Worm (Caenorhabditis elegans) whole organism, midembryonic: ENCODE measurements around the gene cyp-13A5.

ENCODE experiments used
- T22C8.4 ChIP-seq: fragments of 200-800 bp; sonication (Bioruptor generic); IDR thresholded peaks from 2 replicates; pipeline ENCODE4 v1.3.6; 2022; ENCODE audit warnings: missing genetic modification characterization, missing compliant biosample characterization
- cog-1 ChIP-seq: sonication (generic microtip); optimal IDR thresholded peaks from 2 replicates; lab custom pipeline; 2016; ENCODE audit warnings: missing genetic modification characterization, missing compliant biosample characterization
- flt-1 ChIP-seq: fragments of 200-800 bp; sonication (Bioruptor generic); IDR thresholded peaks from 2 replicates; pipeline ENCODE4 v1.3.6; 2022; ENCODE audit warnings: missing genetic modification characterization, missing compliant biosample characterization
- klf-2 ChIP-seq: fragments of 200-800 bp; sonication (Bioruptor generic); conservative IDR thresholded peaks from 2 replicates; pipeline ENCODE4 v1.3.6; 2022; ENCODE audit warnings: missing genetic modification reagents, missing genetic modification characterization, missing compliant biosample characterization
- med-1 ChIP-seq: sonication (generic microtip); optimal IDR thresholded peaks from 2 replicates; lab custom pipeline; 2017; ENCODE audit warnings: missing genetic modification characterization, mild to moderate bottlenecking, missing compliant biosample characterization, antibody characterized with exemption, missing genetic modification reagents; ENCODE audit not compliant: insufficient read depth
- ref-1 ChIP-seq: fragments of 200-800 bp; sonication (Bioruptor generic); conservative IDR thresholded peaks from 2 replicates; pipeline ENCODE4 v1.3.6; 2022; ENCODE audit warnings: missing genetic modification reagents, missing genetic modification characterization, missing compliant biosample characterization
- tab-1 ChIP-seq: fragments of 200-800 bp; sonication (Bioruptor generic); IDR thresholded peaks from 2 replicates; pipeline ENCODE4 v1.3.6; 2022; ENCODE audit warnings: missing genetic modification characterization, missing compliant biosample characterization
- ztf-23 ChIP-seq: fragments of 200-800 bp; sonication (Bioruptor generic); IDR thresholded peaks from 2 replicates; pipeline ENCODE4 v1.3.6; 2022; ENCODE audit warnings: missing genetic modification reagents, missing genetic modification characterization, missing compliant biosample characterization
- ztf-29 ChIP-seq: fragments of 200-800 bp; sonication (Bioruptor generic); IDR thresholded peaks from 2 replicates; pipeline ENCODE4 v1.3.6; 2022; ENCODE audit warnings: missing genetic modification reagents, missing genetic modification characterization, missing compliant biosample characterization

The cyp-13A5 gene

DNA sequence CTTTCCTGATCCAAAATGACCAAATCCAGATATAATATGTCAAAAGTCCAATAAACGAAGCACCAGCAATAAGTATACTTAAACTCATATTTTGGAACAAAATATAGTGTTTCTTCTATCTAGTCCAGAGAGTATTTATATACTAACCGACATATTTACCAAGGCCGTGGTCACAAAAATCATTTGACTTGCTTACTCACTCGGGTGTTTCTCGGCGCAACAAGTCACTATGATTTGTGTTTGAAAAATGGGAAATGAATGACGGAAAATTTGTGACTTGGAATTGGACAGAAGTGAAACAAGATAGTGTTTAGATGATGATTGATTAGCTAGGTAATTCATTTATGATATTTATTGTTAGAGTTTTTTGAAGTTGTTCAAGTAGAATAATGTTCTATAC is at the start of gene cyp-13A5:
TSS of gene cyp-13A5 (minus strand) at position 112 of the 400 bp plus-strand sequence.
- TF ChIP-seq klf-2 (GFP tag; lab: Robert Waterston, UW) (no peak), ref-1 (no peak), ztf-29 (GFP tag; lab: Robert Waterston, UW) (no peak), ztf-23 (no peak), cog-1 (tag; lab: Kevin White, UChicago) (no peak), tab-1 (no peak), T22C8.4 (GFP tag; lab: Robert Waterston, UW) (no peak), med-1 (GFP tag; lab: Kevin White, UChicago) (no peak), flt-1 (GFP tag; lab: Robert Waterston, UW) (no peak)

DNA sequence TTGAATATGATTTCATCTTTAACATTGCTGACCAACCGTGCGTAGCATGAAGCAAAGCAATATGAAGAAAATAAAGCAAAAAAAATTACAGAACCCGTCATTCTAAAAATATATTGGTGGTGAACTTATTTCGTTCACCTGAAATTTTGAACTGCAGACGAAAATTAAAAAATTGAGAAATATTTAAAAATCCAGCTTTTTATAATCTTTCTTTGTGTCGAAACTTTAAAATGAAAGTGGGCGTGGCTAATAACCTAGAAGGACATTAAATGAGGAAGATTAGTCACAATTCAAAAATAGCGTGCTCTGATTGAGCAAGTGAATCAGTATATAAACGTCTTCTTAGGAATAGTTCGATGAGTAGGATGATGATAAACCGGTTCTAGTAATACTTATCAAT is 49.3 kb upstream of the cyp-13A5 start, which contains the start of gene old-2:
TSS of gene old-2 (minus strand) at position 101 of the 400 bp plus-strand sequence.
- TF ChIP-seq klf-2 (GFP tag; lab: Robert Waterston, UW) (no peak), med-1 (GFP tag; lab: Kevin White, UChicago) (no peak)

DNA sequence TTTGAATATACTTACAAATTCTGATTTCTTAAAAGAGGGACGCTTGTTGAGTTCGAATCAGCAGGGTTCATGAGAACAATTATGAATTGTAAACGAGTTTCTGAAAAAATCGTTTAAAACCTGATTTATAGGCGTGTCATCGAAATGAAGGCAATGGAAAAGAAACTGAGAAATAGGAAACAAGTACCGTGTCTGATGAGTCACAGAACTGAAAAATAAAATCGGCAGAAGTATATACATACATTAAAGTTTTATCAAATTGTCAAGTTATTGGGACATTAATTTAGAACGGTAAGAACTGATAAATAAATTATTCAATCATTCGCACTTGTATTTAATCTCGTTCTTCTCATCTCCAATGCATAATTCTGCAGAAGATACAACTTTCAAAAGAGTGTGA is 45.1 kb upstream of the cyp-13A5 start, which contains the start of gene chil-9:
TSS of gene chil-9 (minus strand) at position 101 of the 400 bp plus-strand sequence.
- TF ChIP-seq ztf-29 (GFP tag; lab: Robert Waterston, UW) (no peak), med-1 (GFP tag; lab: Kevin White, UChicago) (no peak), klf-2 (GFP tag; lab: Robert Waterston, UW) (no peak), T22C8.4 (GFP tag; lab: Robert Waterston, UW) (no peak), cog-1 (tag; lab: Kevin White, UChicago) (no peak)

DNA sequence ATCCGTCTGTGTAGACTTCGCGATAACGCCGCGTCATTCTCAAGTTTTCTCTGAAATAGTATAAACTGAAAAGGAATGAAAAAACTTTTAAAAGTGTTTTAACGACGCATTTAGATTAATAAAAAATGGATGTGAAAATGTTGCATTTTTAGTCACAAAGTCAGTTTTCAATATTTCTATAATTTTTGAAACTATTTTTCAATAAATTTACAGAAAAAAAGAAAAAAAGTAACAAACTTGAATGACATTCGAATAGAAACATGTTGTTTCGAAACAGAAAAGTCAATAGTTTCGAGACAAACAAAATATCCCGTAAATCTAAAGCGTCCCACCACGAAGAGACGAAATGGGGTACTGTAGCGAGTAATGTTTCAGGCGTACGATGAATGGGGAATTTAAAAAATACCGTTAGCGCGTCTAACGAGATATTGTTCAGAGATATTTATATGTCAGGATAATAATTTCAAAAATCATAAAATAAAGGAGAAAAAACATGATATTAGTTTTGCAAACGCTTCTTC is 41.9 kb upstream of the cyp-13A5 start, which contains the start of gene rnh-1.2:
TSS of gene rnh-1.2 (minus strand) at position 51 of the 521 bp plus-strand sequence.
- TF ChIP-seq flt-1 (GFP tag; lab: Robert Waterston, UW) (no peak), ztf-23 (no peak), ref-1 (no peak), klf-2 (GFP tag; lab: Robert Waterston, UW) (no peak), med-1 (GFP tag; lab: Kevin White, UChicago) (no peak)

DNA sequence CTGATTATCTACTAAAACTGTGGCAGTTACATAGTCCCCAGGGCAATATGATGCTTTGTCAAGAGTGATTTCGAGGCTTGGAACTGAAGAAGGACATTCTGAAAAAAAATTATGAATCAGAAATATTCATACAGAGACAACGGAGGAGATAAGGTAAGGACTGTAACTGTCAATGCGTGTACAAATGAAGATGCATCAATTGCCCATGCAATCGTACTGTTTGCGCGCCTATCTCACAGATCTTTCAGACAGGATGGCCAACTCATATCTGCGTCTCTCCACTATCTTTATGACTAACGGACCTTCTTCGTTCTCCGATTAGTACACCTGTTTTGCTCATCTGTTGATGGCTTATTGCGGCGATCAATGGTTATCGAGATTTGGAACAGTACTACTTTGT is 40.2 kb upstream of the cyp-13A5 start, which contains the start of gene ZK938.11:
TSS of gene ZK938.11 (minus strand) at position 101 of the 400 bp plus-strand sequence.
- TF ChIP-seq tab-1 (no peak), cog-1 (tag; lab: Kevin White, UChicago) (no peak), ztf-23 (no peak), flt-1 (GFP tag; lab: Robert Waterston, UW) (no peak), med-1 (GFP tag; lab: Kevin White, UChicago) (no peak), klf-2 (GFP tag; lab: Robert Waterston, UW) (no peak), T22C8.4 (GFP tag; lab: Robert Waterston, UW) (no peak), ref-1 (no peak), ztf-29 (GFP tag; lab: Robert Waterston, UW) (no peak)

DNA sequence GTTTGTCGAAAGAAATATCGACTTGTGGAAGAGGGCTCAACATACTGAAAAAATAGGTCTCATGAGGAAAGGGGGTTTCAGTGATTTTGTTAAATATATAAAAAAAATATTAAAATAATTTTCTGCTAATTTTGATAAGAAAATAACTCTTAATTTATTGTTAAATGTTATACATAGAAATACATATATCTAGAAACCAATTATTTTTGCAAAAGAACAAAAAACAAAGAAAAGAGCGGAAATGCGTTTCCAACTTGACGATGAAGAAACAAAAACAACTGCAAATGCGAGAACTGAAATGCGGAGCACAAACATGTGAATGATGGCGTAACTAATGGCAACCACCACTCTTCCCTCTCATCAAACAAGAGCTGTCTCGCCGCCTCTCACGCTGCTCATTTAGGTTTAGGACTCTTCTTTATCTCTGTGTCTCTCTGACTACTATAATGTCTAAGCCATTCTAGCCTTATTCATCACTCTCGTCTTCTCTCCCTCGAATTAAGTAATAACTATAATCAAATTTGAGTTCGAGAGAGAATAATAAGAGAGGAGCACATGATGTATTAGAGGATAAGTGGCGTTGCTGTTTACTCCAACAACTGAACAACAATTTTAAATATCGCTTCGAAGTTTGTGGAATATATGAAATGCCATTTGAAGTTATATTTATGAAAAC is 38.2 kb upstream of the cyp-13A5 start, which contains the start of gene arrd-4:
TSS of gene arrd-4 (minus strand) at position 51 of the 676 bp plus-strand sequence.
- 0 out of 2 replicates have a peak, but pooled peaks have one; percentile 7 for TF ChIP-seq tab-1
- TF ChIP-seq cog-1 (tag; lab: Kevin White, UChicago) = no peak

DNA sequence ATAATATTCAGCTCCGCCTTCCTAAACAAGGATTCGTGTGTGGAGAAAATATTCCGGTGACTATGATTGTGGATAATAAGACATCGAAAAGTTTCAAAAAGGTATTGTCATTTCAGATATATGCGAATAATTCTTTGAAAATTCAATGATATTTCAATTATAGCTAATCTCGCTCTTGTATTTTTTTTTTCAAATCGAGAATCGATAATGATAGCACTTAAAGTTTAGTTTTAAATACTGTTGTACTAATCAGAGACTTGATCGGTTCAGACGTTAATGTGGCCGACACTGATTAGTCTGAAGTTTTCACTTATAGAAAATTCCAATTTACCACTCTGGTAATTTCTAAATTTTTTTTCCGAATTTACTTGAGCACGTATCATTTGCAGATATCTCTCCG is 35.8 kb upstream of the cyp-13A5 start:
- no peak for TF ChIP-seq ztf-29 (GFP tag; lab: Robert Waterston, UW)
- no peak for TF ChIP-seq flt-1 (GFP tag; lab: Robert Waterston, UW)
- no peak for TF ChIP-seq cog-1 (tag; lab: Kevin White, UChicago)
- TF ChIP-seq klf-2 (GFP tag; lab: Robert Waterston, UW) = no peak
- TF ChIP-seq ref-1 = no peak
- TF ChIP-seq T22C8.4 (GFP tag; lab: Robert Waterston, UW) = no peak
- TF ChIP-seq ztf-23 = no peak
- no peak for TF ChIP-seq med-1 (GFP tag; lab: Kevin White, UChicago)
- TF ChIP-seq tab-1 = no peak

DNA sequence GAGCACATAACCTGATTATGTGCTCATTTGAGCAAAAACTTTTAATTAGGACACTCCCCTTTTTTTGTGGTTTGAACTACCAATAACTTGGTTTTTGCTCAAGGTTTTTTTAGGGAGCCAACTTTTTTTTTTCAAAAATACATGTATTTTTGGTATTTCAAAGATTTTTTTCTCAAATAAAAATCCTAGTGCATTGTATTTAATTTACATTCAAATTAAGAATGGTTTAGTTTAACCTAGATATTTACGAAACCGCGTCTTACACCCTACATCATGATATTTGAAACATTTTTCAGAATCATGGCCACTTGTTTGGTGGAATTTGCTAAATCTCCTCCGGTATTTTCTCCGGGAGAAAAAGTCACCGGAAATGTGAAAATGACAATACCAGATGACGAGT is 34.8 kb upstream of the cyp-13A5 start, which contains the start of gene arrd-5:
TSS of gene arrd-5 (plus strand) at position 301 of the 400 bp plus-strand sequence.
- no peak for TF ChIP-seq tab-1

DNA sequence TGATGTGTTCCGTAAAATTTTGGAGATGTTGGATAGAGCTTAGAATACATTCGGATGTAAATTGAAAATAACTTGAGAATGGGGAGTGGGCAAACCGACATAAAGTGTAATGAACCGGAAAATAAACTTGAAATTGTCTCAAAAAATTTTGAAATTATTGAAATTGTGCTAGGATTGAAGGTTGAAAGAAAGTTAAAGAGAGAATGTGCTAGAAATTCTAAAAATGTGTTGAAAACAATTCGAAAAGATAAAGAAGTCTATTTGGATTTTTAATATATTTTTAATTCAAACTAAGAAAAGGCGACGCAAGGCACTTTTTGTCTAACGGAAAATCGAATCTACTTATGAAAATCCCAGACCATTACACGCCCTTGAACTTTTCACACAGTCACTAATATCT is 33.7 kb upstream of the cyp-13A5 start, which contains the start of gene ZK938.3:
TSS of gene ZK938.3 (minus strand) at position 101 of the 400 bp plus-strand sequence.
- no peak for TF ChIP-seq T22C8.4 (GFP tag; lab: Robert Waterston, UW)
- no peak for TF ChIP-seq cog-1 (tag; lab: Kevin White, UChicago)
- TF ChIP-seq tab-1 = no peak
- TF ChIP-seq flt-1 (GFP tag; lab: Robert Waterston, UW) = no peak
- TF ChIP-seq ztf-23 = no peak
- TF ChIP-seq med-1 (GFP tag; lab: Kevin White, UChicago) = no peak
- TF ChIP-seq ztf-29 (GFP tag; lab: Robert Waterston, UW) = no peak
- TF ChIP-seq ref-1 = no peak
- no peak for TF ChIP-seq klf-2 (GFP tag; lab: Robert Waterston, UW)

DNA sequence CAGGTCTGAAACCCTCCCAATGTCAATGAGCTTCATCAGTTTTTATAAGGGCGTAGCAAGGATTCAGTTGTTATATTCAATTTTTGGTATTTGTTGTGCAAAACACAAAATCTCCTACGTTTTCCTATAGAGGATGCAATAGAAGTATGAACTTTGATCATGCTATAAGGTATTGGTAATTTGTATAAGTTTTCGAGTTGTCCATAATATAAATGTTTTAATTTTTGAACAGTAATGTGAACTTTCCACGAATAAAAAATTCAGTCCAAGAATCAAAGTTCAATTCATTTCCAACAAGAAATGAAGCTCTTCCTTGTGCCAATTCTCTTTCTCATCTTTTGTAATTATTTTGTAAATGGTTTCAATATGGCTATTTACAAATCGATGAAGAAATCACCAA is 30.9 kb upstream of the cyp-13A5 start, which contains the start of gene ZK938.12:
TSS of gene ZK938.12 (plus strand) at position 301 of the 400 bp plus-strand sequence.
- TF ChIP-seq ztf-23 (no peak), klf-2 (GFP tag; lab: Robert Waterston, UW) (no peak), tab-1 (no peak), cog-1 (tag; lab: Kevin White, UChicago) (no peak), med-1 (GFP tag; lab: Kevin White, UChicago) (no peak), flt-1 (GFP tag; lab: Robert Waterston, UW) (no peak), ztf-29 (GFP tag; lab: Robert Waterston, UW) (no peak), ref-1 (no peak)
